Worm (Caenorhabditis elegans) whole organism, mixed stage, embryonic: ENCODE measurements around the gene C26B9.1.
A peak's percentile ranks its signal among the peaks of the same experiment; 100 is the strongest.

ENCODE experiments used
- M03D4.4 ChIP-seq: sonication (generic microtip); optimal IDR thresholded peaks from 2 replicates; lab custom pipeline; 2017; ENCODE audit warnings: mild to moderate bottlenecking, missing genetic modification characterization, missing compliant biosample characterization
- ceh-39 ChIP-seq: fragments of 150-350 bp; optimal IDR thresholded peaks from 2 replicates; lab custom pipeline; 2014; ENCODE audit warnings: missing biosample characterization, missing genetic modification characterization
- ceh-43 ChIP-seq: fragments of 200-800 bp; sonication (Bioruptor generic); optimal IDR thresholded peaks from 2 replicates; lab custom pipeline; 2018; ENCODE audit warnings: mild to moderate bottlenecking, missing genetic modification characterization, moderate library complexity, missing compliant biosample characterization
- ces-1 ChIP-seq: fragments of 150-350 bp; optimal IDR thresholded peaks from 2 replicates; lab custom pipeline; 2014; ENCODE audit warnings: missing biosample characterization, missing genetic modification reagents, missing genetic modification characterization
- elt-1 ChIP-seq: sonication (generic microtip); optimal IDR thresholded peaks from 2 replicates; lab custom pipeline; 2017; ENCODE audit warnings: missing genetic modification characterization, mild to moderate bottlenecking, missing compliant biosample characterization, antibody characterized with exemption, moderate library complexity, borderline replicate concordance; ENCODE audit not compliant: insufficient read depth
- lsy-2 ChIP-seq: fragments of 150-350 bp; optimal IDR thresholded peaks from 2 replicates; lab custom pipeline; 2014; ENCODE audit warnings: missing biosample characterization, missing genetic modification characterization
- mep-1 ChIP-seq: fragments of 150-350 bp; optimal IDR thresholded peaks from 2 replicates; lab custom pipeline; 2017; ENCODE audit warnings: missing biosample characterization, missing genetic modification reagents, missing genetic modification characterization, inconsistent platforms
- nhr-237 ChIP-seq: fragments of 150-350 bp; optimal IDR thresholded peaks from 2 replicates; lab custom pipeline; 2014; ENCODE audit warnings: missing biosample characterization, missing genetic modification characterization
- pha-4 ChIP-seq: fragments of 150-350 bp; optimal IDR thresholded peaks from 2 replicates; lab custom pipeline; 2018; ENCODE audit warnings: missing biosample characterization, missing genetic modification reagents, missing genetic modification characterization
- sem-2 ChIP-seq: fragments of 200-800 bp; sonication (Bioruptor generic); optimal IDR thresholded peaks from 2 replicates; lab custom pipeline; 2018; ENCODE audit warnings: mild to moderate bottlenecking, missing genetic modification characterization, missing compliant biosample characterization
- snpc-4 ChIP-seq: fragments of 150-350 bp; optimal IDR thresholded peaks from 2 replicates; lab custom pipeline; 2014; ENCODE audit warnings: missing biosample characterization, missing genetic modification characterization
- sptf-1 ChIP-seq: sonication (generic microtip); optimal IDR thresholded peaks from 2 replicates; lab custom pipeline; 2017; ENCODE audit warnings: mild to moderate bottlenecking, missing genetic modification characterization, moderate library complexity, missing compliant biosample characterization
- unc-39 ChIP-seq: fragments of 150-350 bp; optimal IDR thresholded peaks from 2 replicates; lab custom pipeline; 2014; ENCODE audit warnings: missing biosample characterization, missing genetic modification characterization
- unc-62 ChIP-seq: fragments of 150-350 bp; optimal IDR thresholded peaks from 2 replicates; lab custom pipeline; 2014; ENCODE audit warnings: missing biosample characterization, missing genetic modification reagents, missing genetic modification characterization

- no peak for TF ChIP-seq lsy-2
- TF ChIP-seq unc-39 (tag; lab: Kevin White, UChicago), result no peak
- TF ChIP-seq sem-2 (GFP tag; lab: Kevin White, UChicago), result no peak
- peak; percentile 12 for TF ChIP-seq ces-1
- TF ChIP-seq unc-62 (GFP tag; lab: Kevin White, UChicago), result no peak
- no peak for TF ChIP-seq pha-4 (tag; lab: Kevin White, UChicago)
- TF ChIP-seq mep-1, result peak; percentile 29
- no peak for TF ChIP-seq nhr-237 (tag; lab: Kevin White, UChicago)
- TF ChIP-seq ceh-39, result no peak
- TF ChIP-seq snpc-4, result no peak
- no peak for TF ChIP-seq M03D4.4 (tag; lab: Kevin White, UChicago)
- TF ChIP-seq sptf-1 (tag; lab: Kevin White, UChicago), result no peak
- TF ChIP-seq elt-1, result no peak
- TF ChIP-seq ceh-43, result no peak
Observed at ce11 chrX:5297942-5298611, 46.3 kb upstream of the C26B9.1 start, which contains the start of gene ift-81.
